5 fruit fly cellular contexts compared by ENCODE assay signal in the genomic region with DNA sequence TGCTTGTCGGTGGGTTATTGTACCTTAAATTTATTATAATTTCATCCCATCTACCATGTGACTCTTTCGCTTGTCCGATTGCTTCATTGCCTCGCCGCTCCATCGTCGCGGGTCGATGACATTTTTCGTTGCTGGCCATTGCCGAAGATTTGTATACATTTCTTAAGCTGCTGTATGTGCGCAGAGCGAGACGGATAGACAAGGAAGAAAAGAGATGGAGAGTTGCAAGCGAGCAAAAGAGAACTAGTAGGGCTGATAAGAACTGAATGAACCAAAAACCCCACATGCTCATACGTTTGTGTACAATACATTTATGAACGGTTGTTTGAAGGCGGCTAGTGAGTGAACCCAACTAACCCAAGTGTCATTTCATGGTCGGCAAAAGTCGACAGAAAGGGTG.
A peak's percentile ranks its signal among the peaks of the same experiment; 100 is the strongest.
TF ChIP-seq lines count a peak whose summit lies in the region.

No protein-coding gene starts in this region.

- no peak for TF ChIP-seq CTCF in whole organism, embryonic (GFP tag; optimal IDR thresholded peaks at IDR 0.05; lab: Kevin White, UChicago)

TF ChIP-seq in whole organism, 6 proteins besides CTCF, POLR2A, EP300 and RAD21:
- no peak for TF ChIP-seq pan (optimal IDR thresholded peaks at IDR 0.05; lab: Kevin White, UChicago)
- TF ChIP-seq psq (optimal IDR thresholded peaks at IDR 0.05; lab: Kevin White, UChicago), result no peak
- no peak for TF ChIP-seq CG8478 (optimal IDR thresholded peaks at IDR 0.05; lab: Kevin White, UChicago)
- no peak for TF ChIP-seq usp (GFP tag; optimal IDR thresholded peaks at IDR 0.05; lab: Kevin White, UChicago)
- TF ChIP-seq EcR (GFP tag; optimal IDR thresholded peaks at IDR 0.05; lab: Kevin White, UChicago), result peak; percentile 44 to 83
- no peak for TF ChIP-seq Dll (optimal IDR thresholded peaks at IDR 0.05; lab: Kevin White, UChicago)

TF ChIP-seq in whole organism, embryonic, 481 proteins besides CTCF, POLR2A, EP300 and RAD21 (continues in another document):
- no peak for TF ChIP-seq slp2 (GFP tag; optimal IDR thresholded peaks at IDR 0.05; lab: Kevin White, UChicago)
- peak; percentile 42 for TF ChIP-seq sens (GFP tag; lab: Kevin White, UChicago)
- no peak for TF ChIP-seq CG18599 (GFP tag; optimal IDR thresholded peaks at IDR 0.05; lab: Kevin White, UChicago)
- TF ChIP-seq hkb (optimal IDR thresholded peaks at IDR 0.05; lab: Kevin White, UChicago), result no peak
- TF ChIP-seq hkb (GFP tag; IDR thresholded peaks at IDR 0.05; lab: Robert Waterston, UW), result peak; percentile 28; the same call in 1 of the 2 replicates
- 0 out of 2 replicates have a peak, but pooled peaks have one; percentile 16 for TF ChIP-seq MBD-R2 (GFP tag; IDR thresholded peaks at IDR 0.05; lab: Robert Waterston, UW)
- peak; percentile 1 for TF ChIP-seq CG1603 (tag; optimal IDR thresholded peaks at IDR 0.05; lab: Kevin White, UChicago)
- peak; percentile 5 for TF ChIP-seq CG3163 (GFP tag; optimal IDR thresholded peaks at IDR 0.05; lab: Kevin White, UChicago)
- 0 out of 2 replicates have a peak, but pooled peaks have one; percentile 23 for TF ChIP-seq Xrp1 (GFP tag; IDR thresholded peaks at IDR 0.05; lab: Robert Waterston, UW)
- peak; percentile 17 to 29 for TF ChIP-seq Trl (optimal IDR thresholded peaks at IDR 0.05; lab: Kevin White, UChicago)
- TF ChIP-seq Trl (GFP tag; optimal IDR thresholded peaks at IDR 0.05; lab: Kevin White, UChicago), result no peak
- peak; percentile 76 for TF ChIP-seq Deaf1 (tag; optimal IDR thresholded peaks at IDR 0.05; lab: Kevin White, UChicago)
- no peak for TF ChIP-seq eve (GFP tag; optimal IDR thresholded peaks at IDR 0.05; lab: Kevin White, UChicago)
- peak; percentile 44 for TF ChIP-seq CG12769 (tag; optimal IDR thresholded peaks at IDR 0.05; lab: Kevin White, UChicago)
- no peak for TF ChIP-seq grn (GFP tag; optimal IDR thresholded peaks at IDR 0.05; lab: Kevin White, UChicago)
- TF ChIP-seq CG32767 (GFP tag; IDR thresholded peaks at IDR 0.05; lab: Robert Waterston, UW), result peak; percentile 56; the same call in 1 of the 2 replicates
- no peak for TF ChIP-seq CG2889 (GFP tag; IDR thresholded peaks at IDR 0.05; lab: Robert Waterston, UW)
- TF ChIP-seq Adf1 (GFP tag; IDR thresholded peaks at IDR 0.05; lab: Robert Waterston, UW), result peak; percentile 12; the same call in 1 of the 2 replicates
- TF ChIP-seq stc (GFP tag; IDR thresholded peaks at IDR 0.05; lab: Robert Waterston, UW), result no peak

TF ChIP-seq in whole organism, prepupa, 60 proteins besides CTCF, POLR2A, EP300 and RAD21 (continues in another document):
- TF ChIP-seq CG11762 (GFP tag; optimal IDR thresholded peaks at IDR 0.05; lab: Kevin White, UChicago; ENCODE audit: insufficient read depth), result no peak
- TF ChIP-seq Ets96B (tag; optimal IDR thresholded peaks at IDR 0.05; lab: Kevin White, UChicago), result no peak
- TF ChIP-seq spab (GFP tag; optimal IDR thresholded peaks at IDR 0.05; lab: Kevin White, UChicago), result no peak
- no peak for TF ChIP-seq CG11902 (GFP tag; optimal IDR thresholded peaks at IDR 0.05; lab: Kevin White, UChicago)
- peak; percentile 67 for TF ChIP-seq svp (GFP tag; lab: Kevin White, UChicago)
- TF ChIP-seq vri (GFP tag; optimal IDR thresholded peaks at IDR 0.05; lab: Kevin White, UChicago), result peak; percentile 37
- TF ChIP-seq Blimp-1 (GFP tag; optimal IDR thresholded peaks at IDR 0.05; lab: Kevin White, UChicago), result no peak
- TF ChIP-seq CG3919 (GFP tag; optimal IDR thresholded peaks at IDR 0.05; lab: Kevin White, UChicago), result no peak
- no peak for TF ChIP-seq CG4318 (GFP tag; optimal IDR thresholded peaks at IDR 0.05; lab: Kevin White, UChicago)
- no peak for TF ChIP-seq CG6163 (GFP tag; IDR thresholded peaks at IDR 0.05; lab: Robert Waterston, UW)
- no peak for TF ChIP-seq CG15336 (GFP tag; IDR thresholded peaks at IDR 0.05; lab: Robert Waterston, UW)
- TF ChIP-seq dac (GFP tag; optimal IDR thresholded peaks at IDR 0.05; lab: Kevin White, UChicago), result no peak
- no peak for TF ChIP-seq Ets21C (GFP tag; optimal IDR thresholded peaks at IDR 0.05; lab: Kevin White, UChicago)
- no peak for TF ChIP-seq CG6854 (GFP tag; optimal IDR thresholded peaks at IDR 0.05; lab: Kevin White, UChicago)
- no peak for TF ChIP-seq Gug (GFP tag; IDR thresholded peaks at IDR 0.05; lab: Robert Waterston, UW)
- no peak for TF ChIP-seq CG8632 (GFP tag; optimal IDR thresholded peaks at IDR 0.05; lab: Kevin White, UChicago)
- no peak for TF ChIP-seq ss (GFP tag; optimal IDR thresholded peaks at IDR 0.05; lab: Kevin White, UChicago)
- no peak for TF ChIP-seq Eip75B (GFP tag; optimal IDR thresholded peaks at IDR 0.05; lab: Kevin White, UChicago)
- TF ChIP-seq CG3032 (tag; optimal IDR thresholded peaks at IDR 0.05; lab: Kevin White, UChicago), result no peak
- no peak for TF ChIP-seq OdsH (GFP tag; optimal IDR thresholded peaks at IDR 0.05; lab: Kevin White, UChicago)
- no peak for TF ChIP-seq CG16779 (tag; optimal IDR thresholded peaks at IDR 0.05; lab: Kevin White, UChicago)
- peak; percentile 60 for TF ChIP-seq fkh (GFP tag; optimal IDR thresholded peaks at IDR 0.05; lab: Kevin White, UChicago)
- TF ChIP-seq Sox14 (GFP tag; optimal IDR thresholded peaks at IDR 0.05; lab: Kevin White, UChicago), result no peak

TF ChIP-seq in whole organism, pupa, 21 proteins besides CTCF, POLR2A, EP300 and RAD21:
- no peak for TF ChIP-seq Snoo (tag; optimal IDR thresholded peaks at IDR 0.05; lab: Kevin White, UChicago)
- peak; percentile 82 for TF ChIP-seq EcR (GFP tag; optimal IDR thresholded peaks at IDR 0.05; lab: Kevin White, UChicago)
- no peak for TF ChIP-seq CG34367 (tag; optimal IDR thresholded peaks at IDR 0.05; lab: Kevin White, UChicago)

TF ChIP-seq in whole organism, wandering third instar larva, 38 proteins besides CTCF, POLR2A, EP300 and RAD21:
- TF ChIP-seq Rel (GFP tag; optimal IDR thresholded peaks at IDR 0.05; lab: Kevin White, UChicago), result no peak
- TF ChIP-seq Rel (tag; optimal IDR thresholded peaks at IDR 0.05; lab: Kevin White, UChicago), result peak; percentile 47
- TF ChIP-seq dsf (GFP tag; optimal IDR thresholded peaks at IDR 0.05; lab: Kevin White, UChicago; ENCODE audit: borderline replicate concordance), result no peak
